Fruit fly (Drosophila melanogaster) whole organism, embryonic: ENCODE measurements around the gene rhea.

Experiments
- Ada2b ChIP-seq: fragments of 200-800 bp; sonication (Bioruptor generic); IDR thresholded peaks from 2 replicates; pipeline ENCODE4 v1.3.6; 2022; ENCODE audit warnings: missing biosample characterization, missing genetic modification characterization
- B-H1 ChIP-seq: fragments of 200-800 bp; sonication (Bioruptor generic); IDR thresholded peaks from 3 replicates; pipeline ENCODE4 v1.3.6; 2022; ENCODE audit warnings: missing biosample characterization, missing genetic modification characterization
- BtbVII ChIP-seq: fragments of 200-800 bp; sonication (Bioruptor generic); optimal IDR thresholded peaks from 3 replicates; lab custom pipeline; 2017; ENCODE audit warnings: missing biosample characterization, mild to moderate bottlenecking, missing genetic modification characterization
- CG10209 ChIP-seq: fragments of 200-800 bp; sonication (Bioruptor generic); optimal IDR thresholded peaks from 3 replicates; lab custom pipeline; 2017; ENCODE audit warnings: missing biosample characterization, mild to moderate bottlenecking, missing genetic modification characterization, missing genetic modification reagents
- CG10431 ChIP-seq: fragments of 200-800 bp; sonication (Bioruptor generic); optimal IDR thresholded peaks from 3 replicates; lab custom pipeline; 2018; ENCODE audit warnings: missing biosample characterization, mild to moderate bottlenecking, missing genetic modification characterization
- CG1529 ChIP-seq: fragments of 200-800 bp; sonication (Bioruptor generic); optimal IDR thresholded peaks from 3 replicates; lab custom pipeline; 2018; ENCODE audit warnings: missing biosample characterization, missing genetic modification characterization
- CG1602 ChIP-seq: fragments of 200-800 bp; sonication (Bioruptor generic); optimal IDR thresholded peaks from 3 replicates; lab custom pipeline; 2016; ENCODE audit warnings: missing biosample characterization, missing genetic modification characterization
- CG16779 ChIP-seq: fragments of 200-800 bp; sonication (Bioruptor generic); IDR thresholded peaks from 2 replicates; pipeline ENCODE4 v1.3.6; 2022; ENCODE audit warnings: missing biosample characterization, missing genetic modification characterization
- CG17912 ChIP-seq: fragments of 200-800 bp; sonication (Bioruptor generic); optimal IDR thresholded peaks from 2 replicates; lab custom pipeline; 2018; ENCODE audit warnings: missing biosample characterization, mild to moderate bottlenecking, missing genetic modification characterization
- CG18011 ChIP-seq: fragments of 200-800 bp; sonication (Bioruptor generic); optimal IDR thresholded peaks from 2 replicates; lab custom pipeline; 2017; ENCODE audit warnings: missing biosample characterization, missing genetic modification characterization, mild to moderate bottlenecking, moderate library complexity, missing genotype
- CG18262 ChIP-seq: fragments of 200-800 bp; optimal IDR thresholded peaks from 3 replicates; lab custom pipeline; 2019; ENCODE audit warnings: missing biosample characterization, mild to moderate bottlenecking, missing genetic modification characterization, moderate library complexity
- CG18476 ChIP-seq: fragments of 200-800 bp; sonication (Bioruptor generic); optimal IDR thresholded peaks from 2 replicates; lab custom pipeline; 2016; ENCODE audit warnings: missing biosample characterization, mild to moderate bottlenecking, missing genetic modification characterization
- CG2678 ChIP-seq: fragments of 200-800 bp; sonication (Bioruptor generic); optimal IDR thresholded peaks from 3 replicates; lab custom pipeline; 2019; ENCODE audit warnings: missing biosample characterization, mild to moderate bottlenecking, missing genetic modification characterization, moderate library complexity
- CG2875 ChIP-seq: fragments of 200-800 bp; sonication (Bioruptor generic); optimal IDR thresholded peaks from 2 replicates; lab custom pipeline; 2017; ENCODE audit warnings: missing biosample characterization, mild to moderate bottlenecking, missing genetic modification characterization, missing genetic modification reagents
- CG2889 ChIP-seq: fragments of 200-800 bp; sonication (Bioruptor generic); IDR thresholded peaks from 3 replicates; pipeline ENCODE4 v1.3.6; 2022; ENCODE audit warnings: missing biosample characterization, missing genetic modification characterization
- CG33213 ChIP-seq: fragments of 200-800 bp; sonication (Bioruptor generic); optimal IDR thresholded peaks from 3 replicates; lab custom pipeline; 2016; ENCODE audit warnings: missing biosample characterization, missing genetic modification characterization
- CG3995 ChIP-seq: fragments of 200-800 bp; sonication (Bioruptor generic); optimal IDR thresholded peaks from 3 replicates; lab custom pipeline; 2016; ENCODE audit warnings: missing biosample characterization, missing genetic modification characterization
- CG43689 ChIP-seq: fragments of 200-800 bp; sonication (Bioruptor generic); IDR thresholded peaks from 2 replicates; pipeline ENCODE4 v1.3.6; 2022; ENCODE audit warnings: missing biosample characterization, missing genetic modification characterization
- CG4617 ChIP-seq: fragments of 200-800 bp; sonication (Bioruptor generic); optimal IDR thresholded peaks from 3 replicates; lab custom pipeline; 2016; ENCODE audit warnings: missing biosample characterization, missing genetic modification characterization, borderline replicate concordance
- CG6254 ChIP-seq: fragments of 200-800 bp; sonication (Bioruptor generic); optimal IDR thresholded peaks from 3 replicates; lab custom pipeline; 2017; ENCODE audit warnings: mild to moderate bottlenecking, missing biosample characterization, missing genetic modification reagents, missing genetic modification characterization
- CG6683 ChIP-seq: fragments of 200-800 bp; sonication (Bioruptor generic); optimal IDR thresholded peaks from 2 replicates; lab custom pipeline; 2017; ENCODE audit warnings: missing biosample characterization, mild to moderate bottlenecking, missing genetic modification characterization, missing genetic modification reagents
- CG7745 ChIP-seq: fragments of 200-800 bp; sonication (Bioruptor generic); optimal IDR thresholded peaks from 2 replicates; lab custom pipeline; 2018; ENCODE audit warnings: missing biosample characterization, mild to moderate bottlenecking, missing genetic modification characterization, moderate library complexity
- CG7987 ChIP-seq: fragments of 200-800 bp; sonication (Bioruptor generic); optimal IDR thresholded peaks from 2 replicates; lab custom pipeline; 2018; ENCODE audit warnings: missing biosample characterization, mild to moderate bottlenecking, missing genetic modification characterization, moderate library complexity
- CG8944 ChIP-seq: fragments of 200-800 bp; sonication (Bioruptor generic); optimal IDR thresholded peaks from 3 replicates; lab custom pipeline; 2016; ENCODE audit warnings: missing biosample characterization, missing genetic modification characterization
- CG9609 ChIP-seq: fragments of 200-800 bp; sonication (Bioruptor generic); optimal IDR thresholded peaks from 3 replicates; lab custom pipeline; 2016; ENCODE audit warnings: missing biosample characterization, missing genetic modification characterization
- D19A ChIP-seq: fragments of 200-800 bp; optimal IDR thresholded peaks from 3 replicates; lab custom pipeline; 2019; ENCODE audit warnings: missing biosample characterization, mild to moderate bottlenecking, missing genetic modification characterization, moderate library complexity
- Dp ChIP-seq: fragments of 200-800 bp; sonication (Bioruptor generic); optimal IDR thresholded peaks from 2 replicates; lab custom pipeline; 2018; ENCODE audit warnings: missing biosample characterization, mild to moderate bottlenecking, missing genetic modification characterization, moderate library complexity
- Ets97D ChIP-seq: fragments of 200-800 bp; sonication (Bioruptor generic); optimal IDR thresholded peaks from 3 replicates; lab custom pipeline; 2016; ENCODE audit warnings: missing biosample characterization, missing genetic modification characterization
- Gsc ChIP-seq: fragments of 200-800 bp; sonication (Bioruptor generic); IDR thresholded peaks from 2 replicates; pipeline ENCODE4 v1.3.6; 2022; ENCODE audit warnings: missing biosample characterization, missing genetic modification characterization
- HLH54F ChIP-seq: fragments of 200-800 bp; sonication (Bioruptor generic); optimal IDR thresholded peaks from 3 replicates; lab custom pipeline; 2016; ENCODE audit warnings: missing biosample characterization, missing genetic modification characterization
- Hsf ChIP-seq: fragments of 200-800 bp; sonication (Bioruptor generic); optimal IDR thresholded peaks from 3 replicates; lab custom pipeline; 2016; ENCODE audit warnings: missing biosample characterization, missing genetic modification characterization
- MBD-R2 ChIP-seq: fragments of 200-800 bp; sonication (Bioruptor generic); IDR thresholded peaks from 2 replicates; pipeline ENCODE4 v1.3.6; 2022; ENCODE audit warnings: missing biosample characterization, missing genetic modification characterization
- NC2α ChIP-seq: fragments of 200-800 bp; sonication (Bioruptor generic); optimal IDR thresholded peaks from 2 replicates; lab custom pipeline; 2016; ENCODE audit warnings: missing biosample characterization, missing genetic modification characterization
- Pdp1 ChIP-seq, 2 experiments: fragments of 200-800 bp; sonication (Bioruptor generic); optimal IDR thresholded peaks; 3 replicates each; lab custom pipeline; 2016; ENCODE audit warnings: missing biosample characterization in 2 of 2, missing genetic modification characterization in 2 of 2, mild to moderate bottlenecking in 1 of 2, moderate library complexity in 1 of 2
- TFAM ChIP-seq: fragments of 200-800 bp; sonication (Bioruptor generic); optimal IDR thresholded peaks from 2 replicates; lab custom pipeline; 2017; ENCODE audit warnings: missing biosample characterization, missing genetic modification characterization, inconsistent platforms
- Trl ChIP-seq, 3 experiments: fragments of >200 bp in 2 of 3; fragments of 200-800 bp in 1 of 3; sonication (Bioruptor generic) in 1 of 3; optimal IDR thresholded peaks; 2 replicates in 1 of 3; 3 replicates in 2 of 3; lab custom pipeline; 2016 to 2017; ENCODE audit warnings: missing biosample characterization in 1 of 3, missing genetic modification characterization in 1 of 3
- Xbp1 ChIP-seq: fragments of 200-800 bp; sonication (Bioruptor generic); optimal IDR thresholded peaks from 3 replicates; lab custom pipeline; 2016; ENCODE audit warnings: missing biosample characterization, mild to moderate bottlenecking, missing genetic modification characterization
- ara ChIP-seq: fragments of 200-800 bp; sonication (Bioruptor generic); IDR thresholded peaks from 2 replicates; pipeline ENCODE4 v1.3.6; 2022; ENCODE audit warnings: missing biosample characterization, missing genetic modification characterization
- btn ChIP-seq: fragments of 200-800 bp; sonication (Bioruptor generic); optimal IDR thresholded peaks from 2 replicates; lab custom pipeline; 2016; ENCODE audit warnings: missing biosample characterization, missing genetic modification characterization
- crol ChIP-seq: fragments of 200-800 bp; sonication (Bioruptor generic); IDR thresholded peaks from 2 replicates; pipeline ENCODE4 v1.3.6; 2022; ENCODE audit warnings: missing biosample characterization, missing genetic modification characterization
- esg ChIP-seq: fragments of 200-800 bp; sonication (Bioruptor generic); conservative IDR thresholded peaks from 2 replicates; pipeline ENCODE4 v1.3.6; 2022; ENCODE audit warnings: missing biosample characterization, missing genetic modification characterization
- gfzf ChIP-seq: fragments of 200-800 bp; sonication (Bioruptor generic); optimal IDR thresholded peaks from 2 replicates; lab custom pipeline; 2016; ENCODE audit warnings: missing biosample characterization, mild to moderate bottlenecking, missing genetic modification characterization, moderate library complexity
- h ChIP-seq: fragments of >200 bp; optimal IDR thresholded peaks from 2 replicates; lab custom pipeline; 2017
- jing ChIP-seq: fragments of 200-800 bp; sonication (Bioruptor generic); optimal IDR thresholded peaks from 2 replicates; lab custom pipeline; 2018; ENCODE audit warnings: missing biosample characterization, mild to moderate bottlenecking, missing genetic modification characterization
- ken ChIP-seq: fragments of 200-800 bp; sonication (Bioruptor generic); IDR thresholded peaks from 3 replicates; pipeline ENCODE4 v1.3.6; 2022; ENCODE audit warnings: missing biosample characterization, missing genetic modification characterization
- pb ChIP-seq: fragments of 200-800 bp; sonication (Bioruptor generic); optimal IDR thresholded peaks from 3 replicates; lab custom pipeline; 2016; ENCODE audit warnings: missing biosample characterization, missing genetic modification characterization
- pum ChIP-seq: fragments of 200-800 bp; sonication (Bioruptor generic); optimal IDR thresholded peaks from 2 replicates; lab custom pipeline; 2016; ENCODE audit warnings: missing biosample characterization, missing genetic modification characterization
- slou ChIP-seq: fragments of 200-800 bp; sonication (Bioruptor generic); optimal IDR thresholded peaks from 3 replicates; lab custom pipeline; 2016; ENCODE audit warnings: missing biosample characterization, missing genetic modification characterization
- stc ChIP-seq: fragments of 200-800 bp; sonication (Bioruptor generic); IDR thresholded peaks from 2 replicates; pipeline ENCODE4 v1.3.6; 2022; ENCODE audit warnings: missing biosample characterization, missing genetic modification characterization
- tap ChIP-seq: fragments of 200-800 bp; optimal IDR thresholded peaks from 3 replicates; lab custom pipeline; 2019; ENCODE audit warnings: missing biosample characterization, mild to moderate bottlenecking, missing genetic modification characterization, moderate library complexity

Gene rhea

dm6 chr3L:8600752-8601433, 56.1 kb downstream of the rhea start, which contains the start of the genes Nelf-E and RpL14 (continued):
- TF ChIP-seq CG9609 (GFP tag; lab: Kevin White, UChicago) (peak; percentile 96), CG18011 (GFP tag; lab: Kevin White, UChicago) (peak; percentile 88), gfzf (GFP tag; lab: Kevin White, UChicago) (peak; percentile 98), Pdp1 (GFP tag; optimal IDR thresholded peaks at IDR 0.05; lab: Kevin White, UChicago) (peak; percentile 86 to 93), Trl (optimal IDR thresholded peaks at IDR 0.05; lab: Kevin White, UChicago) (no peak), Trl (GFP tag; optimal IDR thresholded peaks at IDR 0.05; lab: Kevin White, UChicago) (peak; percentile 98), TFAM (peak; percentile 91), Dp (GFP tag; lab: Kevin White, UChicago) (peak; percentile 64), CG8944 (peak; percentile 90), CG3995 (GFP tag; lab: Kevin White, UChicago) (peak; percentile 82), CG7987 (GFP tag; lab: Kevin White, UChicago) (peak; percentile 99), CG4617 (GFP tag; lab: Kevin White, UChicago) (peak; percentile 95), B-H1 (GFP tag; lab: Robert Waterston, UW) (peak; percentile 81), CG2678 (peak; percentile 88), h (lab: Kevin White, UChicago) (no peak), pum (peak; percentile 92), CG1529 (peak; percentile 90), Ada2b (GFP tag; lab: Robert Waterston, UW) (peak; percentile 74), CG43689 (GFP tag; lab: Robert Waterston, UW) (peak; percentile 87), Gsc (GFP tag; lab: Robert Waterston, UW) (no peak), CG2889 (GFP tag; lab: Robert Waterston, UW) (peak; percentile 81), Ets97D (peak; percentile 100), CG2875 (GFP tag; lab: Kevin White, UChicago) (peak; percentile 93), tap (tag; lab: Kevin White, UChicago) (peak; percentile 80), CG17912 (peak; percentile 98), CG7745 (peak; percentile 41), NC2α (GFP tag; lab: Kevin White, UChicago) (peak; percentile 96), CG10431 (peak; percentile 94), CG1602 (GFP tag; lab: Kevin White, UChicago) (peak; percentile 75), CG6683 (GFP tag; lab: Kevin White, UChicago) (peak; percentile 95), CG33213 (GFP tag; lab: Kevin White, UChicago) (peak; percentile 98), ken (GFP tag; lab: Robert Waterston, UW) (peak; percentile 95), esg (GFP tag; lab: Robert Waterston, UW) (peak; percentile 65), CG18476 (GFP tag; lab: Kevin White, UChicago) (peak; percentile 87), CG16779 (GFP tag; lab: Robert Waterston, UW) (peak; percentile 97), CG10209 (GFP tag; lab: Kevin White, UChicago) (peak; percentile 96), btn (GFP tag; lab: Kevin White, UChicago) (peak; percentile 93), CG6254 (GFP tag; lab: Kevin White, UChicago) (peak; percentile 88), slou (GFP tag; lab: Kevin White, UChicago) (peak; percentile 91), pb (peak; percentile 97), Hsf (GFP tag; lab: Kevin White, UChicago) (peak; percentile 93), crol (GFP tag; lab: Robert Waterston, UW) (peak; percentile 66), HLH54F (peak; percentile 96), CG18262 (peak; percentile 84), D19A (peak; percentile 72), MBD-R2 (peak; percentile 97), stc (GFP tag; lab: Robert Waterston, UW) (peak; percentile 92), BtbVII (GFP tag; lab: Kevin White, UChicago) (peak; percentile 96), jing (GFP tag; lab: Kevin White, UChicago) (peak; percentile 82), Xbp1 (GFP tag; lab: Kevin White, UChicago) (peak; percentile 93), ara (peak; percentile 89)
